Fruit fly (Drosophila melanogaster) Kc167 (cell line): ENCODE measurements around the gene Evi5.

Source experiments
- Myc ChIP-seq: fragments of >200 bp; optimal IDR thresholded peaks from 2 replicates; lab custom pipeline; 2017; ENCODE audit warnings: missing external identifiers
- psq ChIP-seq: fragments of >200 bp; optimal IDR thresholded peaks from 2 replicates; lab custom pipeline; 2017; ENCODE audit warnings: missing external identifiers

DNA sequence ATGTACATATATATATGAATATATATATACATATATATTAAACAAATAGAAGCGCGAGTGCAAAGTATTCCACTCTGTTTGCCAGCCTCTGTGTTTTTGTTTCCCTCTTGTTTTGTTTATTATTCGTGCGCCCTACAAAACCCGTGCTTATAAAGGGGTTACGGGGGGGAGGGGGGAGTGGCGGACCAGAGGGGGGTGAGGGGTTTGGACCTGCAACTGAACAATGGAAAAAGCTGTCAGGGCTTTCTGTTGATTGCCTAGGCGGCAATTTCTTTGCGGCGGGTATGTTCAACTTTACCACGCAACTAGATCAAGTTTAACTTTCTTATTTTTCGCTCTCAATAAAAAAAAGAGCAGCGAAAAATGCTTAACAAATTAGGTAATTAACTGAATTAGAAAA lies 14.9 kb downstream of the Evi5 start:
- TF ChIP-seq psq (lab: Kevin White, UChicago) (no peak), Myc (lab: Kevin White, UChicago) (no peak)
